Worm (Caenorhabditis elegans): ENCODE data around the gene R144.12.

ce11 chrIII:4967236-4967635, 39.5 kb downstream of the R144.12 start:
- no peak for TF ChIP-seq pqm-1 (tag; optimal IDR thresholded peaks at IDR 0.05)
- TF ChIP-seq daf-12 (tag; optimal IDR thresholded peaks at IDR 0.05) = no peak
- TF ChIP-seq ZK546.5 (tag; optimal IDR thresholded peaks at IDR 0.05) = no peak
- TF ChIP-seq zag-1 (tag; optimal IDR thresholded peaks at IDR 0.05) = no peak
- TF ChIP-seq unc-39 (tag; optimal IDR thresholded peaks at IDR 0.05) = no peak
- no peak for TF ChIP-seq elt-1 (tag; optimal IDR thresholded peaks at IDR 0.05)
- TF ChIP-seq nhr-28 (tag; optimal IDR thresholded peaks at IDR 0.05) = no peak
- no peak for TF ChIP-seq tbx-2 (tag; optimal IDR thresholded peaks at IDR 0.05)
- no peak for TF ChIP-seq elt-2 (tag; optimal IDR thresholded peaks at IDR 0.05)

Data from whole organism, L3 larva.